Fruit fly (Drosophila melanogaster): ENCODE data around the gene CG4116.
A peak's percentile ranks its signal among the peaks of the same experiment; 100 is the strongest.

Gene CG4116

dm6 chrX:3036527-3036926 is 30.8 kb downstream of the CG4116 start (continued):
- TF ChIP-seq Hr3 (GFP tag; optimal IDR thresholded peaks at IDR 0.05) (peak; percentile 5), CG11560 (tag; IDR thresholded peaks at IDR 0.05) (no peak), bsh (GFP tag; optimal IDR thresholded peaks at IDR 0.05) (peak in 1 of 2 experiments; percentile 36), CG10366 (GFP tag; IDR thresholded peaks at IDR 0.05) (no peak), CG32767 (GFP tag; IDR thresholded peaks at IDR 0.05) (no peak), ap (GFP tag; IDR thresholded peaks at IDR 0.05) (no peak), Dp (GFP tag; optimal IDR thresholded peaks at IDR 0.05) (no peak), Hmr (GFP tag; optimal IDR thresholded peaks at IDR 0.05) (peak; percentile 18), dmrt11E (tag; optimal IDR thresholded peaks at IDR 0.05) (no peak), ato (GFP tag; IDR thresholded peaks at IDR 0.05; ENCODE audit: partially characterized antibody) (no peak), CG2678 (tag; optimal IDR thresholded peaks at IDR 0.05) (peak; percentile 55), Ets65A (GFP tag) (no peak), Drgx (GFP tag; IDR thresholded peaks at IDR 0.05) (no peak), wek (GFP tag; optimal IDR thresholded peaks at IDR 0.05) (no peak), mld (GFP tag; IDR thresholded peaks at IDR 0.05; ENCODE audit: partially characterized antibody) (no peak), seq (GFP tag; IDR thresholded peaks at IDR 0.05) (0 out of 2 replicates have a peak, but pooled peaks have one; percentile 29), az2 (GFP tag; optimal IDR thresholded peaks at IDR 0.05) (no peak), CG16779 (GFP tag; IDR thresholded peaks at IDR 0.05) (no peak), CG4820 (GFP tag; optimal IDR thresholded peaks at IDR 0.05) (peak; percentile 8), NC2α (GFP tag; optimal IDR thresholded peaks at IDR 0.05) (no peak), CG16813 (GFP tag; IDR thresholded peaks at IDR 0.05; ENCODE audit: partially characterized antibody) (no peak), CG15601 (tag; optimal IDR thresholded peaks at IDR 0.05) (no peak), klu (GFP tag; IDR thresholded peaks at IDR 0.05) (no peak), CG11085 (GFP tag; IDR thresholded peaks at IDR 0.05) (no peak), lov (optimal IDR thresholded peaks at IDR 0.05) (no peak), lov (GFP tag; IDR thresholded peaks at IDR 0.05) (no peak), Atf6 (GFP tag; IDR thresholded peaks at IDR 0.05) (peak; percentile 35; the same call in 1 of the 2 replicates), sqz (GFP tag; optimal IDR thresholded peaks at IDR 0.05) (no peak), sens (GFP tag) (peak; percentile 73), CG3065 (GFP tag; optimal IDR thresholded peaks at IDR 0.05) (no peak), CG12155 (GFP tag; optimal IDR thresholded peaks at IDR 0.05) (no peak), disco-r (GFP tag; optimal IDR thresholded peaks at IDR 0.05) (no peak), pho (GFP tag; optimal IDR thresholded peaks at IDR 0.05) (no peak), CG13775 (GFP tag; optimal IDR thresholded peaks at IDR 0.05) (no peak), CG12236 (GFP tag; optimal IDR thresholded peaks at IDR 0.05) (no peak), Dad (GFP tag; optimal IDR thresholded peaks at IDR 0.05) (no peak), CG34224 (GFP tag; IDR thresholded peaks at IDR 0.05; ENCODE audit: partially characterized antibody) (no peak), repo (GFP tag; optimal IDR thresholded peaks at IDR 0.05) (no peak), scrt (GFP tag; optimal IDR thresholded peaks at IDR 0.05) (no peak), vfl (GFP tag; optimal IDR thresholded peaks at IDR 0.05) (no peak), CG31441 (GFP tag; IDR thresholded peaks at IDR 0.05) (peak; percentile 36; the same call in 1 of the 2 replicates), C15 (GFP tag; IDR thresholded peaks at IDR 0.05) (no peak), CG7839 (tag; optimal IDR thresholded peaks at IDR 0.05) (peak; percentile 55), CG7745 (tag; optimal IDR thresholded peaks at IDR 0.05) (no peak), peb (GFP tag; IDR thresholded peaks at IDR 0.05) (no peak), CG12219 (GFP tag; optimal IDR thresholded peaks at IDR 0.05) (no peak), CG3995 (GFP tag; optimal IDR thresholded peaks at IDR 0.05) (no peak), CG1529 (GFP tag; optimal IDR thresholded peaks at IDR 0.05) (no peak), Blimp-1 (GFP tag; optimal IDR thresholded peaks at IDR 0.05) (peak; percentile 34), hbn (GFP tag; IDR thresholded peaks at IDR 0.05; ENCODE audit: partially characterized antibody) (no peak), CG15073 (GFP tag; optimal IDR thresholded peaks at IDR 0.05) (no peak), Bdp1 (GFP tag; optimal IDR thresholded peaks at IDR 0.05) (no peak)
